Worm (Caenorhabditis elegans) whole organism, L4/young adult: ENCODE data around the gene aat-3.

ENCODE experiments used
- W03F9.2 ChIP-seq: fragments of 150-350 bp; optimal IDR thresholded peaks from 2 replicates; lab custom pipeline; 2014; ENCODE audit warnings: missing biosample characterization, missing genetic modification characterization
- him-1 ChIP-seq: sonication (generic microtip); optimal IDR thresholded peaks from 2 replicates; lab custom pipeline; 2016; ENCODE audit warnings: missing genotype, missing genetic modification reagents, missing genetic modification characterization, missing compliant biosample characterization

- TF ChIP-seq W03F9.2 (tag; lab: Kevin White, UChicago) (no peak), him-1 (tag; lab: Kevin White, UChicago) (no peak)
Observed at ce11 chrX:2532357-2532756, 19.7 kb upstream of the aat-3 start, which contains the start of gene tbc-12.
